Worm (Caenorhabditis elegans): ENCODE results near the gene C06A8.6.

DNA sequence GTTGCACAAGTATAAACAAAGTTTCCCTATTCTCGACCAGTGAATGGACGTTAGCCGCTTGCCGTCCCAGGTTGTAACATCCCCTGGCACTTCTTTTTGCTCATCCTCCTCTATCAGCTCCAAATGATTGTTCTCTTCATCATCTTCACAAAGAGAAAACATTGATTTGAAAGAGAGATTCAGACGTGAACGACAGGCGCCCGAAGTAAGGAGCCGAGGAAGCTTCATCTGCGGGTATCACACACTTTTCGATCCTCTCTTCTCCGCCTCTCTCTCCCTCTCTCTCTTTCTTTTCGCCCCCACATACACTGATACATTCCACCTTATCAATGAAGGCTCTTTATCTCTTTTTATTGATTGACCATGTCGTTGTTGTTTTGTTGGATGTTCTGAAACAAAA is 49.5 kb upstream of the C06A8.6 start:
- no peak for TF ChIP-seq pros-1 (tag; optimal IDR thresholded peaks at IDR 0.05)
- no peak for TF ChIP-seq ztf-16 (tag; optimal IDR thresholded peaks at IDR 0.05)
- no peak for TF ChIP-seq ceh-2 (tag; optimal IDR thresholded peaks at IDR 0.05)
- TF ChIP-seq hlh-30 (tag; optimal IDR thresholded peaks at IDR 0.05; ENCODE audit: insufficient read depth): no peak

Measured in whole organism, late embryonic.